Fruit fly (Drosophila melanogaster) ovary, adult (tissue): ENCODE data around the gene Dad.
A peak's percentile ranks its signal among the peaks of the same experiment; 100 is the strongest.

Experiments used
- CG17801 ChIP-seq: fragments of 200-800 bp; optimal IDR thresholded peaks from 2 replicates; lab custom pipeline; 2019; ENCODE audit warnings: missing biosample characterization, mild to moderate bottlenecking, missing genetic modification characterization, moderate library complexity; ENCODE audit not compliant: partially characterized antibody

The Dad gene

DNA sequence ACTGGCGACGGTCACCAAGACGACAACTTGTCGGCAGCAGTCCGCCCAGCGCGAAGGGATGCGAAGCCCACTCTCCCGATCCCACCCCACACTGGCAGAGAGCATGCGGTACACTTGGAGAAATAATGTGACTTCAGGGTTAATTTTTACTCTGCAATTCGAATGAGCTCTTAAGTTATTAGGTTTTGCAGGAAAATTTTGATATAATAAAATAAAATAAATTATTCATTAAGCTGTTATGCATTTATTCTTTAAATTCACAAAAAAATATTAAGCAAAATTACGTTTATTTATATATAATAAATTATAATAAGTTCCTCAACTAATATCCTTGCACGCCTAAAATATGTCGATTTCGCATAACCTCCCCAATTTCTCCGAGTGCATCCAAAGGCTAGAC lies 4.9 kb upstream of the Dad start:
- TF ChIP-seq CG17801 (GFP tag; lab: Kevin White, UChicago) = no peak

DNA sequence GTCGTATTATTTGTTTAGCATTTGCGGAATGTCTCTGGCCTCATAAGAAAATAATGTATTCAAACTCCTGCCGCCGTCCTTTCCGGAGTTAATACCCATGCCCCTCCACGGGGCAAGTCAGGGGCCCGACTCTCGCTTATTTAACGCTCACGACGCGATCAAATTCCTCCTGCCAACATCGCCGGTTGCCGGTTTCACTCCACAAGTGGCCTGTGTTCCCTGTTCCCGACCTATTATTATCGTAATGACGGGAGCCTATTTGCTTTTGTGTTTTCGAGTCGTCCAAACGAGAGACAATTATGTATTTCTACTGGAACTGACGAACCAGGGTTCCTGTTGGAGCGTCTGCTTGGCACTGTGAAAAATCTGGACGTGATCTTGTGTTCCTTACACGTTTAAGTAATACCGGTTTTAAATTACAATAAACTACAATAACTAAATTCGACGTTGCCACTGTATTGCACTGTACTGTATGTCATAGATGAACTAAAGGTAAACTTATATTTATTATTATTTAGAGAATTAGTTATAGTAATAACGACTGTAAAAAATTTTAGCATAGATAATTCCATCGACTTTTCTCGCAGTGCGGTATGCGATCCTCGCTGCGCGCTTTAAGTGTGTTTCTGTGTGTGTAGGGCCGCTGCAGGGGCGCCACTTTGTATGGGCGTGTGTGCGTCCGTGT lies 1.2 kb upstream of the Dad start:
- no peak for TF ChIP-seq CG17801 (GFP tag; lab: Kevin White, UChicago)

- TF ChIP-seq CG17801 (GFP tag; lab: Kevin White, UChicago) = no peak
Measured at dm6 chr3R:17054528-17054927, 721 bp downstream of the Dad start.

DNA sequence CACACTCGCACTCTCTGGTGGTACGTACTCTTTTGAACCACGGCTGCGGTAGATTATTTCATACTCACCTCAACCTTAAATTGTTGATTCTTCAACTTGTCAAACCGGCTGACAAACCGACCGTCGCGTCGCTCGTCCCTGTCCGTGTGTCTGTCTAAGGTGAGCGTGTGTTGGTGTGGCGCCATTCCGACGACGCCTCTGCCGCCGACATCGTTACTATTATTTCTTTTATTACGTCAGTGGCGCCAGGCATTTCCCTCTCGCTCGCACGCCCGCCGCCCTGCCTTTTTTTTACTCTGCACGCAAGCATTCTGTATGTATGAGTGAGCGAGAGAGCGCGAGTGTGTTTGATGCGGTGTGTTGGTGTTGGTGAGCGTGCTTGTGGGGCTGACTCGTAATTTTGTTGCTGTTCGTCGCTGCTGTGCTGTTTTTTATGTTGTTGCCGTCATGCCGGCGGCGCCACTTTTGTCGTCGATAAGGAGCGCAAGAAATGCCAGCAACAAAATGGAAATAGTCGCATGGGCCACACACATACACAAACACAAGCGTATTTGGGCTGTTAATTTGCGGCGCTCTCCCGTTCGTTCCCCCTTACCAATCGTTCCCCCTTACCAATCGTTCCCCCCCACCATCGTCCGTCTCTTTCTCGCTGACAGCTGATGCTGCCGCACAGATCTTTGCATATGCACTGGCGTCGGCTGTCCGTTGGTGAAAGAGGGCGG lies 2.5 kb downstream of the Dad start:
- TF ChIP-seq CG17801 (GFP tag; lab: Kevin White, UChicago) = peak; percentile 32

DNA sequence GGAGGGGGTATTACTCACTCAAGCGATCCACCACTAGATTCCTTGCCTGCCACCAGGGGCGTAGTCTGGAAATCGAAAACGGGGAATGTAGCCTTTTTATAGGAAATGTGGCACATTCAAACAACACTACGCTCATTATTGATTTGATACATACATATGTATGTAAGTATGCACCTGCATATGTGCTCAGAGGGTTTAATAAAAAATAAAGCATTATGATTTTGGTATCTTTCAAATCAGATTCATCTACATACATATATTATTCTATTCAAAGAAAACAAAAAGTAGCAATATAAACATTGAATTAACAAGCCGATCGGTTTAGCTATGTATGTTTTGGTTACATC lies 3.1 kb downstream of the Dad start:
- TF ChIP-seq CG17801 (GFP tag; lab: Kevin White, UChicago) = no peak

DNA sequence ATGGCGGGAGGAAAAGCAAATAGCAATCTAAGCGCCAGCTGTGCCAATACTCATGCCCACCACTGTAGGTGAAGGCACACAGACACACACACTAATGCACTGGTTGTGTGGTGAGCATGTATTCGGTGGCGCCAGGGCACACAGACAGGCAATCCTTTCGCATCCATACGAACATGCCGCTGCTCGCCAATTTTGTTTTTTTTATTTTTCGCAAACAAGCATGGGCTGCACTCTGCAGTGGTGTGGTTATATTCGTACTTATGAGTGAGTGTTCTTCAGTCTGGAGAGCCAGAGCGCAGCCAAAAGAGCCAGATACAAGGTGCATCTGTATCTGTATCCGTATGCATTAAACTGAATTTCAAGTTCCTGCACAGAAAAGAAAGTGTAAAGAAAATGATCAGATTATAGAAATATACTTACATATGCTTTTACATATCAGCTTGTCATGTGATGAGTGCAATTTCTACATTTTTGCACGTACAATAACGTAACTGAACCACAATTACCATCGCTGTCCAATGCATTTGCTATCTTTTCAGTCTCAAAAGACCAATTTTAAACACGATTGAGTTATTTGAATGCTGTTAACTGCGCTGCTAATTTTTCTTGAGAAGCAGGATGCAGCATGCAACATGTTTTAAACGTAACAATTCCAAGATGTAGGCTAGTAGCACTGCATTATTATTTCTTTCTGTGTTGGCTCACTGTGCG lies 5.4 kb downstream of the Dad start:
- TF ChIP-seq CG17801 (GFP tag; lab: Kevin White, UChicago) = no peak

dm6 chr3R:17059811-17060169 lies 6.0 kb downstream of the Dad start:
- no peak for TF ChIP-seq CG17801 (GFP tag; lab: Kevin White, UChicago)

- no peak for TF ChIP-seq CG17801 (GFP tag; lab: Kevin White, UChicago)
Measured at dm6 chr3R:17060244-17060664, 6.4 kb downstream of the Dad start.

DNA sequence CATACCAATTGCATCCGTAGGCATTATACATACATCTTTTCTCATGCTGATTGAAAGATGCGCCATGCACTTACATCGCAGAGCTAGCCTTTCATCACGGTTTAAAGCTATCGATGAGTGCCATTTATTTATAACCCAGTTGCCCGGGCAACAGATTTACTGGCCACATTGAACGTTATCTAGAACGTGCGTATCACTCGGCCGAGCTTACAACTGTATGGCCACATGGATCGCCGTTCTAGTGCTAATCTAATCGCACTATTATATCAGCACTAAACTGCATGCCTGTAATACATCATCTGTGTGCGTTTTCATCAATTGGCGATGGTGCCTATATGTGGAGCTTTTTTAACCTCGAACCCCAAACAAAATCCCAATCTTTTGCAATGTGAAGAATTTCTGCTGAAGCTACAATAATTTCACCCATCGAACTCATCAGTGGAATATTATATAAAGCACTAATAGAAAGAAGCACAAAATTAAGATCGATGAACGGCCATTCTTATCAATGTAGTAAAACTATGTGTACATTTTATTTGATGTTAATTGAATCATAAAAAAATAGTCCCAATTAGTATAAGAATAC lies 7.1 kb downstream of the Dad start:
- TF ChIP-seq CG17801 (GFP tag; lab: Kevin White, UChicago) = no peak

dm6 chr3R:17061736-17062371 lies 8.0 kb downstream of the Dad start:
- no peak for TF ChIP-seq CG17801 (GFP tag; lab: Kevin White, UChicago)

dm6 chr3R:17062705-17063104 lies 8.9 kb downstream of the Dad start:
- TF ChIP-seq CG17801 (GFP tag; lab: Kevin White, UChicago) = peak; percentile 0

DNA sequence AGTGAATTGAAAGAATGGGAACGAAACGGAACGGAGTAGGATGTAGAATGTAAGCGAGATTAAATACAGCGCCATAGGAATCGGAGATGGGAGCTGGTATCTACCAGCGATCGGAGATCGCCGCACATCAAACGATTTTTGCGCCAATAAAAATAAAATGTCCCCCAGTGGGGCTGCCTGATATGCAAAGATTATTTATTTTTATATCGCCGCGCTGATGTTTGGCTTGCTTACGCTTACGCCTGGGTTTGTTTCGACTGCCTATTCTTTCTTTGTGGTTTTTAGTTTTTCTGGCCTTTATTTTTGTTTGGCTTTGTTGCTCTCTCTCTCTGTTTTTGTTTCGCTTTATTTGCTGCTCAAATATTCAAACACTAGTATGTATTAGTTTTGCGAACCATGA lies 10.0 kb downstream of the Dad start:
- TF ChIP-seq CG17801 (GFP tag; lab: Kevin White, UChicago) = no peak

DNA sequence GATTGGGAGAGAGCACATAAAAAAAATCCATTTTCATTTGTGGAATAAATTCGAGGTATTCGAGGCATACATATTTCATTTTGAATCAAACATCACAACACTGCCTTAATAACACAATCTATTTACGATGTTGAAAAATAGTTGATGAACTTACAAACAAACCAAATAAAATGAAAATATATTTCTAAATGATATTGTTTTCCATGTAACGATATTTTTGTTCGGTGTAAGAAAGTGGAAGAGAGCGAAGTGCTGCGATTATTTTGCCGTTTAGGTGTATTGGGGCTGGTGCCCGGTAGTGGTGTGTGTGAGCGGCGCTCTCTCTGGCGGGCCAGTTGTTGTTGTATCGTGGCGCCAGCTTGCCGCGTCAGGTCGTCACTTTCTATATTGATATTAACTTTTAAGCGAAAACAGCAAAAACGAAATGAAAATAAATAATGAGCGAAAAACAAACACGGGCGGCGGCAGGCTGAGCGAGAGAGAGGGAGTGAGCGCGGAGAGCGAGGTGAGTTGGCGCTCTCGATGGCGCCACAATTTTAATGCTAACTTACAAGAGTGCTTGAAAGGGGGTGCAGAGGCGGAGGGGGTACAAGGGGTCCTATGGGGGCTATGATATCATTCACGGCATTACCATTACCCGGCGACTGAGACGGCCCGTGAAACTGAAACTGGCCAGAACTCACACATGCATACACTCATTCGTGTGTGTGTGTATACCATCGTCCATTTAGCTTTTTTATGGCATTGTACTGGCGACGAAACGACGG lies 11.4 kb downstream of the Dad start:
- TF ChIP-seq CG17801 (GFP tag; lab: Kevin White, UChicago) = peak; percentile 85

dm6 chr3R:17066077-17066476 lies 12.3 kb downstream of the Dad start:
- TF ChIP-seq CG17801 (GFP tag; lab: Kevin White, UChicago) = no peak
